Fruit fly (Drosophila melanogaster): ENCODE results near the gene mtTFB1.

Gene mtTFB1

dm6 chr3L:11684522-11684851, 24.3 kb upstream of the mtTFB1 start:
- TF ChIP-seq CG34367 (tag; optimal IDR thresholded peaks at IDR 0.05) (no peak), CG10348 (GFP tag; IDR thresholded peaks at IDR 0.05) (no peak), Snoo (tag; optimal IDR thresholded peaks at IDR 0.05) (no peak), CG13204 (GFP tag; optimal IDR thresholded peaks at IDR 0.05) (no peak), EcR (GFP tag; optimal IDR thresholded peaks at IDR 0.05) (no peak), gl (tag; optimal IDR thresholded peaks at IDR 0.05) (no peak), CG4496 (GFP tag; IDR thresholded peaks at IDR 0.05) (no peak), CG14655 (GFP tag; optimal IDR thresholded peaks at IDR 0.05) (no peak), CG32121 (GFP tag; IDR thresholded peaks at IDR 0.05) (no peak)

dm6 chr3L:11685876-11686275, 22.9 kb upstream of the mtTFB1 start:
- TF ChIP-seq CG12605 (GFP tag; IDR thresholded peaks at IDR 0.05) (no peak), CG8159 (tag; optimal IDR thresholded peaks at IDR 0.05) (no peak), Snoo (tag; optimal IDR thresholded peaks at IDR 0.05) (no peak), CG14655 (GFP tag; optimal IDR thresholded peaks at IDR 0.05) (no peak), rn (GFP tag; IDR thresholded peaks at IDR 0.05) (no peak), D1 (tag; optimal IDR thresholded peaks at IDR 0.05) (no peak), CG34367 (tag; optimal IDR thresholded peaks at IDR 0.05) (no peak)

dm6 chr3L:11689832-11690602, 18.8 kb upstream of the mtTFB1 start:
- no peak for TF ChIP-seq CG8159 (tag; optimal IDR thresholded peaks at IDR 0.05)
- no peak for TF ChIP-seq CG34367 (tag; optimal IDR thresholded peaks at IDR 0.05)
- no peak for TF ChIP-seq Pif1B (GFP tag; optimal IDR thresholded peaks at IDR 0.05)
- TF ChIP-seq CG9948 (tag; optimal IDR thresholded peaks at IDR 0.05): no peak
- TF ChIP-seq CG4496 (GFP tag; IDR thresholded peaks at IDR 0.05): no peak
- no peak for TF ChIP-seq CG17806 (tag; optimal IDR thresholded peaks at IDR 0.05)
- TF ChIP-seq EcR (GFP tag; optimal IDR thresholded peaks at IDR 0.05): no peak
- TF ChIP-seq CG13204 (GFP tag; optimal IDR thresholded peaks at IDR 0.05): no peak
- TF ChIP-seq Pif1A (GFP tag; optimal IDR thresholded peaks at IDR 0.05): no peak
- TF ChIP-seq D1 (tag; optimal IDR thresholded peaks at IDR 0.05): no peak
- no peak for TF ChIP-seq CG14655 (GFP tag; optimal IDR thresholded peaks at IDR 0.05)

- TF ChIP-seq Ets98B (GFP tag; IDR thresholded peaks at IDR 0.05) (no peak), Pif1B (GFP tag; optimal IDR thresholded peaks at IDR 0.05) (no peak), D1 (tag; optimal IDR thresholded peaks at IDR 0.05) (peak; percentile 12), CG17806 (tag; optimal IDR thresholded peaks at IDR 0.05) (no peak)
Measured at dm6 chr3L:11691203-11691797, 17.5 kb upstream of the mtTFB1 start, which contains the start of the genes Pldn and CG14135. Gene Pldn (minus strand): TSS chr3L:11691399. Gene CG14135 (plus strand): TSS chr3L:11691571.

- TF ChIP-seq fd96Ca (GFP tag; IDR thresholded peaks at IDR 0.05) (no peak), Pif1A (GFP tag; optimal IDR thresholded peaks at IDR 0.05) (no peak), rn (GFP tag; IDR thresholded peaks at IDR 0.05) (no peak), CG8159 (tag; optimal IDR thresholded peaks at IDR 0.05) (no peak), CG10348 (GFP tag; IDR thresholded peaks at IDR 0.05) (no peak), CG13204 (GFP tag; optimal IDR thresholded peaks at IDR 0.05) (no peak), CG17806 (tag; optimal IDR thresholded peaks at IDR 0.05) (no peak), CG32121 (GFP tag; IDR thresholded peaks at IDR 0.05) (no peak)
Measured at dm6 chr3L:11692853-11693252, 15.9 kb upstream of the mtTFB1 start.

- no peak for TF ChIP-seq CG14655 (GFP tag; optimal IDR thresholded peaks at IDR 0.05)
- TF ChIP-seq EcR (GFP tag; optimal IDR thresholded peaks at IDR 0.05): peak; percentile 38
- no peak for TF ChIP-seq D1 (tag; optimal IDR thresholded peaks at IDR 0.05)
- TF ChIP-seq Snoo (tag; optimal IDR thresholded peaks at IDR 0.05): no peak
Measured at dm6 chr3L:11695063-11695462, 13.7 kb upstream of the mtTFB1 start.

- TF ChIP-seq Ets98B (GFP tag; IDR thresholded peaks at IDR 0.05) (no peak), gl (tag; optimal IDR thresholded peaks at IDR 0.05) (no peak), CG13204 (GFP tag; optimal IDR thresholded peaks at IDR 0.05) (no peak), CG10348 (GFP tag; IDR thresholded peaks at IDR 0.05) (no peak), CG15710 (tag; optimal IDR thresholded peaks at IDR 0.05) (no peak), CG12605 (GFP tag; IDR thresholded peaks at IDR 0.05) (no peak), Pif1B (GFP tag; optimal IDR thresholded peaks at IDR 0.05) (no peak), CG9948 (tag; optimal IDR thresholded peaks at IDR 0.05) (no peak), CG8159 (tag; optimal IDR thresholded peaks at IDR 0.05) (no peak), D1 (tag; optimal IDR thresholded peaks at IDR 0.05) (no peak), CG4496 (GFP tag; IDR thresholded peaks at IDR 0.05) (no peak), fd96Ca (GFP tag; IDR thresholded peaks at IDR 0.05) (no peak), CG34367 (tag; optimal IDR thresholded peaks at IDR 0.05) (no peak), EcR (GFP tag; optimal IDR thresholded peaks at IDR 0.05) (no peak), rn (GFP tag; IDR thresholded peaks at IDR 0.05) (no peak), CG17806 (tag; optimal IDR thresholded peaks at IDR 0.05) (no peak), Snoo (tag; optimal IDR thresholded peaks at IDR 0.05) (no peak)
Measured at dm6 chr3L:11695827-11696226, 13.0 kb upstream of the mtTFB1 start.
